Fruit fly (Drosophila melanogaster) Kc167 (cell line): Measurements from ENCODE around the gene CrebA.

Source experiments
- Myc ChIP-seq: fragments of >200 bp; optimal IDR thresholded peaks from 2 replicates; lab custom pipeline; 2017; ENCODE audit warnings: missing external identifiers
- Sin3A ChIP-seq: fragments of >200 bp; optimal IDR thresholded peaks from 2 replicates; lab custom pipeline; 2018; ENCODE audit warnings: missing external identifiers
- h ChIP-seq: fragments of >200 bp; optimal IDR thresholded peaks from 3 replicates; lab custom pipeline; 2018; ENCODE audit warnings: missing external identifiers
- insv ChIP-seq: fragments of >200 bp; optimal IDR thresholded peaks from 3 replicates; lab custom pipeline; 2018; ENCODE audit warnings: missing external identifiers
- psq ChIP-seq: fragments of >200 bp; optimal IDR thresholded peaks from 2 replicates; lab custom pipeline; 2017; ENCODE audit warnings: missing external identifiers
- ttk ChIP-seq: sonication (Bioruptor generic); optimal IDR thresholded peaks from 2 replicates; lab custom pipeline; 2017; ENCODE audit warnings: missing external identifiers

CrebA gene

dm6 chr3L:15529143-15529542, 6.1 kb upstream of the CrebA start, which contains the start of gene obst-H:
Gene obst-H, minus strand, starts transcription at chr3L:15529243.
- TF ChIP-seq ttk (lab: Kevin White, UChicago): no peak
- TF ChIP-seq insv (lab: Kevin White, UChicago): no peak
- TF ChIP-seq Myc (lab: Kevin White, UChicago): no peak
- no peak for TF ChIP-seq psq (lab: Kevin White, UChicago)
- no peak for TF ChIP-seq h
- no peak for TF ChIP-seq Sin3A (lab: Kevin White, UChicago)

- TF ChIP-seq ttk (lab: Kevin White, UChicago): no peak
- TF ChIP-seq Sin3A (lab: Kevin White, UChicago): no peak
- TF ChIP-seq Myc (lab: Kevin White, UChicago): no peak
- no peak for TF ChIP-seq psq (lab: Kevin White, UChicago)
- TF ChIP-seq insv (lab: Kevin White, UChicago): no peak
- TF ChIP-seq h: no peak
These were observed 5.1 kb upstream of the CrebA start for dm6 chr3L:15530071-15530470.

dm6 chr3L:15530638-15531225, 4.5 kb upstream of the CrebA start:
- TF ChIP-seq insv (lab: Kevin White, UChicago) (no peak), h (no peak), ttk (lab: Kevin White, UChicago) (no peak), psq (lab: Kevin White, UChicago) (no peak), Myc (lab: Kevin White, UChicago) (no peak), Sin3A (lab: Kevin White, UChicago) (no peak)

- no peak for TF ChIP-seq ttk (lab: Kevin White, UChicago)
- TF ChIP-seq h: no peak
- no peak for TF ChIP-seq Myc (lab: Kevin White, UChicago)
- TF ChIP-seq Sin3A (lab: Kevin White, UChicago): no peak
- TF ChIP-seq psq (lab: Kevin White, UChicago): no peak
- TF ChIP-seq insv (lab: Kevin White, UChicago): no peak
These were observed 3.5 kb upstream of the CrebA start, which contains the start of gene CG43248 for dm6 chr3L:15531423-15532325. Gene CG43248, minus strand, starts transcription at chr3L:15531473.

- no peak for TF ChIP-seq h
- TF ChIP-seq psq (lab: Kevin White, UChicago): no peak
- TF ChIP-seq insv (lab: Kevin White, UChicago): no peak
- no peak for TF ChIP-seq Sin3A (lab: Kevin White, UChicago)
- no peak for TF ChIP-seq Myc (lab: Kevin White, UChicago)
- no peak for TF ChIP-seq ttk (lab: Kevin White, UChicago)
These were observed 2.7 kb upstream of the CrebA start for dm6 chr3L:15532368-15533030.

dm6 chr3L:15533402-15534129, 1.6 kb upstream of the CrebA start:
- TF ChIP-seq ttk (lab: Kevin White, UChicago): no peak
- TF ChIP-seq psq (lab: Kevin White, UChicago): no peak
- TF ChIP-seq h: no peak
- TF ChIP-seq Myc (lab: Kevin White, UChicago): no peak
- no peak for TF ChIP-seq Sin3A (lab: Kevin White, UChicago)
- no peak for TF ChIP-seq insv (lab: Kevin White, UChicago)

dm6 chr3L:15534274-15535227, 644 bp upstream of the CrebA start:
- no peak for TF ChIP-seq ttk (lab: Kevin White, UChicago)
- no peak for TF ChIP-seq h
- TF ChIP-seq insv (lab: Kevin White, UChicago): no peak
- TF ChIP-seq Sin3A (lab: Kevin White, UChicago): no peak
- TF ChIP-seq Myc (lab: Kevin White, UChicago): no peak
- no peak for TF ChIP-seq psq (lab: Kevin White, UChicago)

dm6 chr3L:15535800-15536225, 618 bp downstream of the CrebA start:
- no peak for TF ChIP-seq ttk (lab: Kevin White, UChicago)
- TF ChIP-seq Sin3A (lab: Kevin White, UChicago): no peak
- TF ChIP-seq Myc (lab: Kevin White, UChicago): no peak
- no peak for TF ChIP-seq h
- no peak for TF ChIP-seq psq (lab: Kevin White, UChicago)
- no peak for TF ChIP-seq insv (lab: Kevin White, UChicago)

- TF ChIP-seq ttk (lab: Kevin White, UChicago) (no peak), insv (lab: Kevin White, UChicago) (no peak), h (no peak), Sin3A (lab: Kevin White, UChicago) (no peak), Myc (lab: Kevin White, UChicago) (no peak), psq (lab: Kevin White, UChicago) (no peak)
These were observed 1.4 kb downstream of the CrebA start for dm6 chr3L:15536550-15536949.
